Worm (Caenorhabditis elegans) whole organism, young adult: ENCODE measurements around the gene spin-1.

Source experiments
- C06A6.2 ChIP-seq: fragments of 200-800 bp; sonication (Bioruptor generic); conservative IDR thresholded peaks from 2 replicates; pipeline ENCODE4 v1.3.6; 2022; ENCODE audit warnings: missing genetic modification characterization, missing compliant biosample characterization
- ama-1 ChIP-seq, 3 experiments: fragments of 150-350 bp in 1 of 3; sonication (generic microtip) in 2 of 3; optimal IDR thresholded peaks; 2 replicates each; lab custom pipeline; 2014 to 2018; ENCODE audit warnings: missing biosample characterization in 2 of 3, missing genetic modification characterization in 2 of 3, missing genetic modification reagents in 2 of 3
- ceh-100 ChIP-seq: fragments of 200-800 bp; sonication (Bioruptor generic); IDR thresholded peaks from 2 replicates; pipeline ENCODE4 v1.3.6; 2022; ENCODE audit warnings: missing genetic modification reagents, missing genetic modification characterization, missing compliant biosample characterization
- chd-7 ChIP-seq: sonication (generic microtip); optimal IDR thresholded peaks from 2 replicates; lab custom pipeline; 2016; ENCODE audit warnings: mild to moderate bottlenecking, missing genetic modification characterization, moderate library complexity, missing compliant biosample characterization
- efl-1 ChIP-seq: fragments of 150-350 bp; optimal IDR thresholded peaks from 2 replicates; lab custom pipeline; 2014; ENCODE audit warnings: missing biosample characterization, missing genetic modification reagents, missing genetic modification characterization
- ets-4 ChIP-seq: fragments of 200-800 bp; sonication (Bioruptor generic); optimal IDR thresholded peaks from 2 replicates; lab custom pipeline; 2018; ENCODE audit warnings: mild to moderate bottlenecking, missing genetic modification characterization, missing compliant biosample characterization
- him-1 ChIP-seq: sonication (generic microtip); optimal IDR thresholded peaks from 2 replicates; lab custom pipeline; 2016; ENCODE audit warnings: missing genotype, missing genetic modification reagents, missing genetic modification characterization, missing compliant biosample characterization
- lin-54 ChIP-seq: fragments of 200-800 bp; sonication (Bioruptor generic); optimal IDR thresholded peaks from 2 replicates; lab custom pipeline; 2018; ENCODE audit warnings: mild to moderate bottlenecking, missing genetic modification characterization, missing compliant biosample characterization
- lsl-1 ChIP-seq: fragments of 200-800 bp; sonication (Bioruptor generic); optimal IDR thresholded peaks from 2 replicates; lab custom pipeline; 2018; ENCODE audit warnings: mild to moderate bottlenecking, missing genetic modification characterization, moderate library complexity, missing compliant biosample characterization
- lsy-27 ChIP-seq: sonication (generic microtip); optimal IDR thresholded peaks from 2 replicates; lab custom pipeline; 2017; ENCODE audit warnings: missing genetic modification characterization, mild to moderate bottlenecking, missing compliant biosample characterization, antibody characterized with exemption, missing genotype, borderline replicate concordance; ENCODE audit not compliant: insufficient read depth
- nhr-179 ChIP-seq: sonication (generic microtip); optimal IDR thresholded peaks from 2 replicates; lab custom pipeline; 2016; ENCODE audit warnings: mild to moderate bottlenecking, missing genetic modification characterization, missing compliant biosample characterization
- sea-2 ChIP-seq: fragments of 200-800 bp; sonication (Bioruptor generic); IDR thresholded peaks from 2 replicates; pipeline ENCODE4 v1.3.6; 2022; ENCODE audit warnings: missing genetic modification characterization, missing compliant biosample characterization
- snpc-3.4 ChIP-seq: sonication (generic microtip); optimal IDR thresholded peaks from 2 replicates; lab custom pipeline; 2017; ENCODE audit warnings: missing genetic modification characterization, mild to moderate bottlenecking, missing compliant biosample characterization, antibody characterized with exemption, moderate library complexity, missing genotype, missing genetic modification reagents
- unc-62 ChIP-seq: fragments of 150-350 bp; optimal IDR thresholded peaks from 2 replicates; lab custom pipeline; 2014; ENCODE audit warnings: missing biosample characterization, missing genetic modification reagents, missing genetic modification characterization

DNA sequence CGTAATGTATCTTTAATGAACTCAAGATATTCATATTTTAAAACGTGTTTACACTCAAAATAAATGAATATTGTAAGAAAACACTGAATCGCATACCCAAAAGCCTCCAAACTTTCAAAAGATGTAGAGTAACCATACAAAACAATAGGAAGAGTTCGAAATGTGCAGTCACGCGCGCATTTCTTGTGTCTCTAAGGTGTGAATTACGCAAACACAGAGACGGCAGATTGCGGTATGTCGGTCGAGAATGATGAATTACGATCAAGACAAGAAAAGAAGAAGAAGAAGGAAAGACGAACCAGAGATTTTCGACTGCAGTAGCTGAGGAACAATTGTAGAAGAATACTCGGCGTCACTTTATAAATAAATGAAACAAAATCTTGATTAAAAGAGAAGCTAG, 3.3 kb upstream of the spin-1 start, which contains the start of gene lhpp-1:
- TF ChIP-seq lin-54 (GFP tag; lab: Kevin White, UChicago) (no peak), ets-4 (GFP tag; lab: Kevin White, UChicago) (no peak), chd-7 (tag; lab: Kevin White, UChicago) (no peak), ama-1 (optimal IDR thresholded peaks at IDR 0.05; lab: Kevin White, UChicago) (no peak), ama-1 (GFP tag; optimal IDR thresholded peaks at IDR 0.05; lab: Kevin White, UChicago) (no peak), lsl-1 (no peak), unc-62 (no peak), him-1 (no peak), ceh-100 (no peak), sea-2 (GFP tag; lab: Robert Waterston, UW) (no peak), efl-1 (GFP tag; lab: Kevin White, UChicago) (no peak), snpc-3.4 (tag; lab: Kevin White, UChicago) (no peak), C06A6.2 (GFP tag; lab: Robert Waterston, UW) (no peak), lsy-27 (tag; lab: Kevin White, UChicago) (no peak), nhr-179 (tag; lab: Kevin White, UChicago) (no peak)
